Fruit fly (Drosophila melanogaster) whole organism, embryonic: ENCODE results near the gene CG11986.

Experiments used
- CG10267 ChIP-seq: fragments of 200-800 bp; sonication (Bioruptor generic); optimal IDR thresholded peaks from 2 replicates; lab custom pipeline; 2018; ENCODE audit warnings: missing biosample characterization, mild to moderate bottlenecking, missing genetic modification characterization, moderate library complexity
- CG10431 ChIP-seq: fragments of 200-800 bp; sonication (Bioruptor generic); optimal IDR thresholded peaks from 3 replicates; lab custom pipeline; 2018; ENCODE audit warnings: missing biosample characterization, mild to moderate bottlenecking, missing genetic modification characterization
- CG12391 ChIP-seq: fragments of 200-800 bp; sonication (Bioruptor generic); optimal IDR thresholded peaks from 3 replicates; lab custom pipeline; 2018; ENCODE audit warnings: missing biosample characterization, mild to moderate bottlenecking, missing genetic modification characterization, moderate library complexity
- CG12769 ChIP-seq: fragments of 200-800 bp; sonication (Bioruptor generic); optimal IDR thresholded peaks from 2 replicates; lab custom pipeline; 2019; ENCODE audit warnings: missing biosample characterization, mild to moderate bottlenecking, missing genetic modification characterization, moderate library complexity
- CG14014 ChIP-seq: fragments of 200-800 bp; sonication (Bioruptor generic); IDR thresholded peaks from 2 replicates; pipeline ENCODE4 v1.3.6; 2022; ENCODE audit warnings: missing biosample characterization, missing genetic modification characterization
- CG14667 ChIP-seq: fragments of 200-800 bp; sonication (Bioruptor generic); IDR thresholded peaks from 2 replicates; pipeline ENCODE4 v1.3.6; 2022; ENCODE audit warnings: missing biosample characterization, missing genetic modification characterization
- CG14710 ChIP-seq: fragments of 200-800 bp; sonication (Bioruptor generic); optimal IDR thresholded peaks from 3 replicates; lab custom pipeline; 2019; ENCODE audit warnings: missing biosample characterization, mild to moderate bottlenecking, missing genetic modification characterization, moderate library complexity
- CG15073 ChIP-seq: fragments of 200-800 bp; sonication (Bioruptor generic); optimal IDR thresholded peaks from 2 replicates; lab custom pipeline; 2016; ENCODE audit warnings: missing biosample characterization, missing genetic modification characterization
- CG1529 ChIP-seq: fragments of 200-800 bp; sonication (Bioruptor generic); optimal IDR thresholded peaks from 3 replicates; lab custom pipeline; 2018; ENCODE audit warnings: missing biosample characterization, missing genetic modification characterization
- CG15479 ChIP-seq: fragments of 200-800 bp; sonication (Bioruptor generic); optimal IDR thresholded peaks from 3 replicates; lab custom pipeline; 2019; ENCODE audit warnings: missing biosample characterization, mild to moderate bottlenecking, missing genetic modification characterization, moderate library complexity
- CG15514 ChIP-seq: fragments of 200-800 bp; sonication (Bioruptor generic); optimal IDR thresholded peaks from 3 replicates; lab custom pipeline; 2017; ENCODE audit warnings: missing biosample characterization, missing genetic modification characterization, mild to moderate bottlenecking, moderate library complexity, missing genetic modification reagents
- CG16813 ChIP-seq: fragments of 200-800 bp; sonication (Bioruptor generic); IDR thresholded peaks from 3 replicates; pipeline ENCODE4 v1.3.6; 2022; ENCODE audit warnings: missing biosample characterization, missing genetic modification characterization; ENCODE audit not compliant: partially characterized antibody
- CG17186 ChIP-seq: fragments of 200-800 bp; sonication (Bioruptor generic); optimal IDR thresholded peaks from 3 replicates; lab custom pipeline; 2017; ENCODE audit warnings: missing biosample characterization, missing genetic modification reagents, missing genetic modification characterization
- CG17802 ChIP-seq: fragments of 200-800 bp; sonication (Bioruptor generic); optimal IDR thresholded peaks from 2 replicates; lab custom pipeline; 2018; ENCODE audit warnings: missing biosample characterization, mild to moderate bottlenecking, missing genetic modification characterization, moderate library complexity
- CG1792 ChIP-seq: fragments of 200-800 bp; sonication (Bioruptor generic); optimal IDR thresholded peaks from 2 replicates; lab custom pipeline; 2016; ENCODE audit warnings: missing biosample characterization, missing genetic modification characterization
- CG1832 ChIP-seq: fragments of 200-800 bp; sonication (Bioruptor generic); optimal IDR thresholded peaks from 2 replicates; lab custom pipeline; 2017; ENCODE audit warnings: missing biosample characterization, mild to moderate bottlenecking, missing genetic modification characterization, inconsistent platforms
- CG32767 ChIP-seq: fragments of 200-800 bp; sonication (Bioruptor generic); IDR thresholded peaks from 2 replicates; pipeline ENCODE4 v1.3.6; 2022; ENCODE audit warnings: missing biosample characterization, missing genetic modification characterization
- CG33213 ChIP-seq: fragments of 200-800 bp; sonication (Bioruptor generic); optimal IDR thresholded peaks from 3 replicates; lab custom pipeline; 2016; ENCODE audit warnings: missing biosample characterization, missing genetic modification characterization
- CG5245 ChIP-seq: fragments of 200-800 bp; sonication (Bioruptor generic); optimal IDR thresholded peaks from 3 replicates; lab custom pipeline; 2016; ENCODE audit warnings: missing biosample characterization, missing genetic modification characterization
- CG7271 ChIP-seq: fragments of 200-800 bp; sonication (Bioruptor generic); optimal IDR thresholded peaks from 2 replicates; lab custom pipeline; 2018; ENCODE audit warnings: missing biosample characterization, mild to moderate bottlenecking, missing genetic modification characterization, moderate library complexity
- CG7357 ChIP-seq: fragments of 200-800 bp; sonication (Bioruptor generic); IDR thresholded peaks from 3 replicates; pipeline ENCODE4 v1.3.6; 2022; ENCODE audit warnings: missing biosample characterization, missing genetic modification characterization
- CG7745 ChIP-seq: fragments of 200-800 bp; sonication (Bioruptor generic); optimal IDR thresholded peaks from 2 replicates; lab custom pipeline; 2018; ENCODE audit warnings: missing biosample characterization, mild to moderate bottlenecking, missing genetic modification characterization, moderate library complexity
- CG8290 ChIP-seq, 3 experiments: fragments of 200-800 bp; sonication (Bioruptor generic); optimal IDR thresholded peaks; 2 replicates each; lab custom pipeline; 2016 to 2019; ENCODE audit warnings: missing biosample characterization in 3 of 3, missing genetic modification characterization in 3 of 3, mild to moderate bottlenecking in 2 of 3, moderate library complexity in 1 of 3
- CoRest ChIP-seq: fragments of 200-800 bp; sonication (Bioruptor generic); optimal IDR thresholded peaks from 3 replicates; lab custom pipeline; 2018; ENCODE audit warnings: missing biosample characterization, mild to moderate bottlenecking, missing genetic modification characterization, moderate library complexity
- Ets97D ChIP-seq: fragments of 200-800 bp; sonication (Bioruptor generic); optimal IDR thresholded peaks from 3 replicates; lab custom pipeline; 2016; ENCODE audit warnings: missing biosample characterization, missing genetic modification characterization
- Gug ChIP-seq: fragments of 200-800 bp; sonication (Bioruptor generic); IDR thresholded peaks from 4 replicates; pipeline ENCODE4 v1.3.6; 2022; ENCODE audit warnings: missing biosample characterization, missing genetic modification characterization
- HmgD ChIP-seq: fragments of 200-800 bp; sonication (Bioruptor generic); optimal IDR thresholded peaks from 3 replicates; lab custom pipeline; 2016; ENCODE audit warnings: missing biosample characterization, missing genetic modification characterization
- MESR4 ChIP-seq: fragments of 200-800 bp; sonication (Bioruptor generic); optimal IDR thresholded peaks from 2 replicates; lab custom pipeline; 2018; ENCODE audit warnings: missing biosample characterization, mild to moderate bottlenecking, missing genetic modification characterization, moderate library complexity
- MTF-1 ChIP-seq: fragments of 200-800 bp; sonication (Bioruptor generic); optimal IDR thresholded peaks from 2 replicates; lab custom pipeline; 2018; ENCODE audit warnings: missing biosample characterization, mild to moderate bottlenecking, missing genetic modification characterization, borderline replicate concordance
- Ptx1 ChIP-seq: fragments of 200-800 bp; sonication (Bioruptor generic); IDR thresholded peaks from 2 replicates; pipeline ENCODE4 v1.3.6; 2022; ENCODE audit warnings: missing biosample characterization, missing genetic modification characterization
- Rfx ChIP-seq: fragments of 200-800 bp; sonication (Bioruptor generic); IDR thresholded peaks from 2 replicates; pipeline ENCODE4 v1.3.6; 2022; ENCODE audit warnings: missing biosample characterization, missing genetic modification characterization
- Rx ChIP-seq: fragments of 200-800 bp; sonication (Bioruptor generic); IDR thresholded peaks from 2 replicates; pipeline ENCODE4 v1.3.6; 2022; ENCODE audit warnings: missing biosample characterization, missing genetic modification characterization
- Side ChIP-seq: fragments of 200-800 bp; sonication (Bioruptor generic); optimal IDR thresholded peaks from 2 replicates; lab custom pipeline; 2016; ENCODE audit warnings: missing biosample characterization, missing genetic modification characterization
- Sox102F ChIP-seq: fragments of 200-800 bp; sonication (Bioruptor generic); optimal IDR thresholded peaks from 2 replicates; lab custom pipeline; 2018; ENCODE audit warnings: missing biosample characterization, mild to moderate bottlenecking, missing genetic modification characterization, moderate library complexity
- Usf ChIP-seq: fragments of 200-800 bp; sonication (Bioruptor generic); optimal IDR thresholded peaks from 2 replicates; lab custom pipeline; 2017; ENCODE audit warnings: missing genotype, missing biosample characterization, missing genetic modification characterization
- abd-A ChIP-seq: fragments of 200-800 bp; sonication (Bioruptor generic); optimal IDR thresholded peaks from 3 replicates; lab custom pipeline; 2019; ENCODE audit warnings: missing biosample characterization, mild to moderate bottlenecking, missing genetic modification characterization, moderate library complexity
- cg ChIP-seq: fragments of 200-800 bp; sonication (Bioruptor generic); optimal IDR thresholded peaks from 3 replicates; lab custom pipeline; 2019; ENCODE audit warnings: missing biosample characterization, mild to moderate bottlenecking, missing genetic modification characterization, moderate library complexity
- dan ChIP-seq: fragments of 200-800 bp; sonication (Bioruptor generic); IDR thresholded peaks from 2 replicates; pipeline ENCODE4 v1.3.6; 2022; ENCODE audit warnings: missing biosample characterization, missing genetic modification characterization
- dmrt11E ChIP-seq: fragments of 200-800 bp; sonication (Bioruptor generic); optimal IDR thresholded peaks from 3 replicates; lab custom pipeline; 2018; ENCODE audit warnings: missing biosample characterization, mild to moderate bottlenecking, missing genetic modification characterization, moderate library complexity
- dmrt99B ChIP-seq: fragments of 200-800 bp; sonication (Bioruptor generic); optimal IDR thresholded peaks from 2 replicates; lab custom pipeline; 2018; ENCODE audit warnings: missing biosample characterization, mild to moderate bottlenecking, missing genetic modification characterization, moderate library complexity
- gfzf ChIP-seq: fragments of 200-800 bp; sonication (Bioruptor generic); optimal IDR thresholded peaks from 2 replicates; lab custom pipeline; 2016; ENCODE audit warnings: missing biosample characterization, mild to moderate bottlenecking, missing genetic modification characterization, moderate library complexity
- gro ChIP-seq: fragments of 200-800 bp; sonication (Bioruptor generic); optimal IDR thresholded peaks from 2 replicates; lab custom pipeline; 2016; ENCODE audit warnings: missing biosample characterization, missing genetic modification characterization
- klu ChIP-seq: fragments of 200-800 bp; sonication (Bioruptor generic); IDR thresholded peaks from 2 replicates; pipeline ENCODE4 v1.3.6; 2022; ENCODE audit warnings: missing biosample characterization, missing genetic modification characterization
- lab ChIP-seq: fragments of 200-800 bp; sonication (Bioruptor generic); optimal IDR thresholded peaks from 3 replicates; lab custom pipeline; 2017; ENCODE audit warnings: missing biosample characterization, missing genetic modification characterization, mild to moderate bottlenecking, moderate library complexity, missing genetic modification reagents
- lov ChIP-seq, 2 experiments: fragments of 200-800 bp in 1 of 2; fragments of >200 bp in 1 of 2; sonication (Bioruptor generic) in 1 of 2; IDR thresholded peaks in 1 of 2; optimal IDR thresholded peaks in 1 of 2; 2 replicates in 1 of 2; 3 replicates in 1 of 2; pipeline versions ENCODE4 v1.3.6 to Lab custom; 2017 to 2022; ENCODE audit warnings: missing biosample characterization in 1 of 2, missing genetic modification characterization in 1 of 2
- sens ChIP-seq: fragments of 200-800 bp; sonication (Bioruptor generic); peaks from one replicate; lab custom pipeline; 2016; ENCODE audit warnings: missing biosample characterization, missing genetic modification characterization
- sim ChIP-seq: fragments of 200-800 bp; sonication (Bioruptor generic); IDR thresholded peaks from 2 replicates; pipeline ENCODE4 v1.3.6; 2022; ENCODE audit warnings: missing biosample characterization, missing genetic modification characterization
- slbo ChIP-seq: fragments of 200-800 bp; sonication (Bioruptor generic); IDR thresholded peaks from 2 replicates; pipeline ENCODE4 v1.3.6; 2022; ENCODE audit warnings: missing biosample characterization, missing genetic modification characterization
- ssp ChIP-seq: fragments of 200-800 bp; sonication (Bioruptor generic); IDR thresholded peaks from 2 replicates; pipeline ENCODE4 v1.3.6; 2022; ENCODE audit warnings: missing biosample characterization, missing genetic modification characterization
- tgo ChIP-seq: fragments of 200-800 bp; sonication (Bioruptor generic); IDR thresholded peaks from 3 replicates; pipeline ENCODE4 v1.3.6; 2022; ENCODE audit warnings: missing biosample characterization, missing genetic modification characterization

CG11986 gene

DNA sequence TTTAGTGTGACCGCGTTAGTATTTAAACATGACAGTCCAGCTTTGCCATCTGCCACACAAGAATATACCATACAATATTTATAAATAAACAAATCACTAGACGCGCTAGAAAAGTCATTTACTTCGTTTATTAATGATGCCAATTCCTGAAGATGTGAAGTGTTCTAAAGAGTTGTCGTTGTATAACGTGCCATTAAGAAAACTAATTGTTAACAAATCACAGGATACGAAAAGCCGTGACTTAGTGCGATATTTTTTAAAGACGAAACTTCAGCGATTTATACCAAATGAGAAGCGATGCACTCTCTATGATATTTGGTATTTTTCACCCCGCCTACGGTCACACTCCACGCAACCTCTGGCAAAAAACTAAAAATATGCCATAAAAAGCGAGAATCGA is 24.2 kb downstream of the CG11986 start, which contains the start of gene neur (continued):
- TF ChIP-seq Gug (GFP tag; lab: Robert Waterston, UW) (no peak), dmrt11E (peak; percentile 22), CG14710 (peak; percentile 73), ssp (peak; percentile 46), Side (GFP tag; lab: Kevin White, UChicago) (peak; percentile 32), Rx (no peak), CG5245 (GFP tag; lab: Kevin White, UChicago) (no peak), dan (GFP tag; lab: Robert Waterston, UW) (no peak), CG10431 (GFP tag; lab: Kevin White, UChicago) (no peak), CG33213 (GFP tag; lab: Kevin White, UChicago) (peak; percentile 64), lab (peak; percentile 18), CG15073 (GFP tag; lab: Kevin White, UChicago) (no peak), MTF-1 (GFP tag; lab: Kevin White, UChicago) (no peak), HmgD (GFP tag; lab: Kevin White, UChicago) (peak; percentile 19), tgo (GFP tag; lab: Robert Waterston, UW) (peak; percentile 29; the same call in 2 of the 3 replicates), CG12391 (tag; lab: Kevin White, UChicago) (peak; percentile 45), CG8290 (GFP tag; optimal IDR thresholded peaks at IDR 0.05; lab: Kevin White, UChicago) (peak; percentile 24), CG8290 (tag; optimal IDR thresholded peaks at IDR 0.05; lab: Kevin White, UChicago) (peak in 1 of 2 experiments; percentile 1), slbo (peak; percentile 39; the same call in 1 of the 2 replicates), CG1832 (GFP tag; lab: Kevin White, UChicago) (no peak), Sox102F (GFP tag; lab: Kevin White, UChicago) (no peak), CG14014 (GFP tag; lab: Robert Waterston, UW) (no peak), Ets97D (GFP tag; lab: Kevin White, UChicago) (peak; percentile 97), sens (GFP tag; lab: Kevin White, UChicago) (peak; percentile 76), CG15479 (GFP tag; lab: Kevin White, UChicago) (no peak), klu (GFP tag; lab: Robert Waterston, UW) (no peak), gfzf (GFP tag; lab: Kevin White, UChicago) (peak; percentile 91), gro (GFP tag; lab: Kevin White, UChicago) (peak; percentile 35), CG12769 (tag; lab: Kevin White, UChicago) (no peak), CG1529 (GFP tag; lab: Kevin White, UChicago) (no peak), CG1792 (no peak), dmrt99B (tag; lab: Kevin White, UChicago) (no peak), CG10267 (peak; percentile 55), CG7745 (no peak), lov (optimal IDR thresholded peaks at IDR 0.05; lab: Kevin White, UChicago) (no peak), lov (GFP tag; IDR thresholded peaks at IDR 0.05; lab: Robert Waterston, UW) (no peak), cg (no peak), CG17186 (peak; percentile 38), Rfx (GFP tag; lab: Robert Waterston, UW) (peak; percentile 35), CG7357 (no peak), CG7271 (tag; lab: Kevin White, UChicago) (no peak), CG15514 (GFP tag; lab: Kevin White, UChicago) (peak; percentile 51), abd-A (tag; lab: Kevin White, UChicago) (no peak), CG14667 (GFP tag; lab: Robert Waterston, UW) (no peak), CG16813 (GFP tag; lab: Robert Waterston, UW) (peak; percentile 71), CG32767 (GFP tag; lab: Robert Waterston, UW) (no peak), Ptx1 (no peak), CoRest (peak; percentile 75), CG17802 (tag; lab: Kevin White, UChicago) (no peak), sim (GFP tag; lab: Robert Waterston, UW) (no peak), MESR4 (no peak), Usf (GFP tag; lab: Kevin White, UChicago) (no peak)
